Fruit fly (Drosophila melanogaster) whole organism, pupa: Measurements from ENCODE around the gene Pcif1.

Experiments used
- CG12605 ChIP-seq: fragments of 200-800 bp; sonication (Bioruptor generic); IDR thresholded peaks from 2 replicates; pipeline ENCODE4 v1.3.6; 2022; ENCODE audit warnings: missing biosample characterization, missing genetic modification characterization
- CG13204 ChIP-seq: fragments of 200-800 bp; sonication (Bioruptor generic); optimal IDR thresholded peaks from 2 replicates; lab custom pipeline; 2018; ENCODE audit warnings: missing biosample characterization, mild to moderate bottlenecking, missing genetic modification characterization, moderate library complexity
- CG14655 ChIP-seq: fragments of 200-800 bp; sonication (Bioruptor generic); optimal IDR thresholded peaks from 3 replicates; lab custom pipeline; 2017; ENCODE audit warnings: mild to moderate bottlenecking, missing biosample characterization, missing genetic modification reagents, missing genetic modification characterization
- CG4496 ChIP-seq: fragments of 200-800 bp; sonication (Bioruptor generic); IDR thresholded peaks from 3 replicates; pipeline ENCODE4 v1.3.6; 2022; ENCODE audit warnings: missing biosample characterization, missing genetic modification characterization
- CG8159 ChIP-seq: fragments of 200-800 bp; sonication (Bioruptor generic); optimal IDR thresholded peaks from 3 replicates; lab custom pipeline; 2018; ENCODE audit warnings: missing biosample characterization, mild to moderate bottlenecking, missing genetic modification characterization, moderate library complexity
- CG9948 ChIP-seq: fragments of 200-800 bp; sonication (Bioruptor generic); optimal IDR thresholded peaks from 2 replicates; lab custom pipeline; 2018; ENCODE audit warnings: missing biosample characterization, mild to moderate bottlenecking, missing genetic modification characterization, moderate library complexity
- D1 ChIP-seq: fragments of 200-800 bp; sonication (Bioruptor generic); optimal IDR thresholded peaks from 2 replicates; lab custom pipeline; 2018; ENCODE audit warnings: missing biosample characterization, mild to moderate bottlenecking, missing genetic modification characterization, moderate library complexity
- EcR ChIP-seq: fragments of 200-800 bp; sonication (Bioruptor generic); optimal IDR thresholded peaks from 3 replicates; lab custom pipeline; 2019; ENCODE audit warnings: missing biosample characterization, missing genetic modification characterization, mild to moderate bottlenecking, moderate library complexity, missing genetic modification reagents
- Pif1A ChIP-seq: fragments of 200-800 bp; sonication (Bioruptor generic); optimal IDR thresholded peaks from 3 replicates; lab custom pipeline; 2016; ENCODE audit warnings: missing biosample characterization, missing genetic modification characterization
- Snoo ChIP-seq: fragments of 200-800 bp; sonication (Bioruptor generic); optimal IDR thresholded peaks from 3 replicates; lab custom pipeline; 2017; ENCODE audit warnings: missing biosample characterization, mild to moderate bottlenecking, missing genetic modification characterization, inconsistent platforms
- fd96Ca ChIP-seq: fragments of 200-800 bp; sonication (Bioruptor generic); IDR thresholded peaks from 3 replicates; pipeline ENCODE4 v1.3.6; 2022; ENCODE audit warnings: missing biosample characterization, missing genetic modification characterization
- rn ChIP-seq: fragments of 200-800 bp; sonication (Bioruptor generic); IDR thresholded peaks from 2 replicates; pipeline ENCODE4 v1.3.6; 2022; ENCODE audit warnings: missing biosample characterization, missing genetic modification characterization

DNA sequence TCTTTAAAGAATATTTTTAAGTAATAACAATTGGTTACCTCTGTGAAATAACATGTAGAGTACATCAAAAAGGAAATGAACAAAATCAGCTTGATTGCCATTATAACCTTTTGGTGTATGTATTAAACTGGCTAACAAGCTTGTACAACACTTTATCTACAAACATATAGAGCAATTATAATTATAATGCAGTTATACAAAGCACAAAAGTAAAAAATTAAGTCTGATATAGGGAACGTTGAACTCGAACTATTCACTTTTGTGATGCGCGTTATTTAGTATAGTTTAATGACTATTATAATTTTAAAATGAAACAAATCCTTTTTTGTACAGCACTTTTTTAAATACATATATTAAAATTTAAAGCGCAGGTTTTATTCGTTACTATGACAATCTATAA is 30.4 kb downstream of the Pcif1 start, which contains the start of gene CG33912:
- no peak for TF ChIP-seq CG4496 (GFP tag; lab: Robert Waterston, UW)
- TF ChIP-seq D1, result no peak
- no peak for TF ChIP-seq CG14655 (GFP tag; lab: Kevin White, UChicago)
- TF ChIP-seq Snoo (tag; lab: Kevin White, UChicago), result no peak
- no peak for TF ChIP-seq CG9948 (tag; lab: Kevin White, UChicago)
- TF ChIP-seq rn (GFP tag; lab: Robert Waterston, UW), result no peak
- TF ChIP-seq fd96Ca, result no peak
- TF ChIP-seq CG8159, result no peak
- no peak for TF ChIP-seq CG13204 (GFP tag; lab: Kevin White, UChicago)
- no peak for TF ChIP-seq Pif1A
- TF ChIP-seq EcR (GFP tag; lab: Kevin White, UChicago), result no peak
- no peak for TF ChIP-seq CG12605
